ENCODE assay signal across 2 worm cellular contexts in genomic region chrX:2407167-2407566, ce11.
TF ChIP-seq lines count a peak whose summit lies in the region.

mtpn-1 (plus strand) TSS chrX:2407467.

TF ChIP-seq in whole organism, L1 larva, 84 proteins besides CTCF, POLR2A, EP300 and RAD21:
- TF ChIP-seq nhr-85 (tag; lab: Kevin White, UChicago) (peak; percentile 56), lin-14 (GFP tag; optimal IDR thresholded peaks at IDR 0.05; lab: Kevin White, UChicago) (no peak)

TF ChIP-seq in whole organism, L4 larva, 104 proteins besides CTCF, POLR2A, EP300 and RAD21:
- TF ChIP-seq tra-1 (GFP tag; IDR thresholded peaks at IDR 0.05; lab: Robert Waterston, UW) (no peak), aha-1 (tag; lab: Kevin White, UChicago) (peak; percentile 27)

Comparison
In these comparisons a context has a peak if more than half of its experiments do, and no peak if none do; other contexts are left out.
1. Of the 29 proteins assayed by ChIP-seq in both whole organism, L4 larva and whole organism, L1 larva: peak only in whole organism, L4 larva: aha-1; only in whole organism, L1 larva: none; in both: none; in neither: 28.